Worm (Caenorhabditis elegans) whole organism, L2 larva: ENCODE measurements around the gene mcm-5.

Source experiments
- R02D3.7 ChIP-seq: fragments of 150-350 bp; optimal IDR thresholded peaks from 2 replicates; lab custom pipeline; 2014; ENCODE audit warnings: missing biosample characterization, missing genetic modification characterization
- mdl-1 ChIP-seq, 2 experiments: fragments of 150-350 bp in 1 of 2; sonication (generic microtip) in 1 of 2; optimal IDR thresholded peaks; 2 replicates each; lab custom pipeline; 2017; ENCODE audit warnings: missing biosample characterization in 2 of 2, missing genetic modification characterization in 2 of 2
- nhr-10 ChIP-seq: sonication (generic microtip); optimal IDR thresholded peaks from 2 replicates; lab custom pipeline; 2017; ENCODE audit warnings: missing biosample characterization, missing genetic modification characterization
- nhr-23 ChIP-seq: fragments of 150-350 bp; optimal IDR thresholded peaks from 2 replicates; lab custom pipeline; 2014; ENCODE audit warnings: missing biosample characterization, missing genetic modification reagents, missing genetic modification characterization
- nhr-6 ChIP-seq: fragments of 150-350 bp; optimal IDR thresholded peaks from 2 replicates; lab custom pipeline; 2014; ENCODE audit warnings: missing biosample characterization, missing genetic modification characterization
- snpc-4 ChIP-seq: fragments of 150-350 bp; optimal IDR thresholded peaks from 2 replicates; lab custom pipeline; 2014; ENCODE audit warnings: missing biosample characterization, missing genetic modification characterization
- unc-39 ChIP-seq: fragments of 150-350 bp; optimal IDR thresholded peaks from 2 replicates; lab custom pipeline; 2014; ENCODE audit warnings: missing biosample characterization, missing genetic modification characterization
- unc-62 ChIP-seq: fragments of 150-350 bp; optimal IDR thresholded peaks from 2 replicates; lab custom pipeline; 2014; ENCODE audit warnings: missing biosample characterization, missing genetic modification reagents, missing genetic modification characterization

- TF ChIP-seq nhr-10 (no peak), mdl-1 (tag; optimal IDR thresholded peaks at IDR 0.05; lab: Kevin White, UChicago) (no peak), unc-62 (GFP tag; lab: Kevin White, UChicago) (no peak), snpc-4 (tag; lab: Kevin White, UChicago) (no peak), unc-39 (tag; lab: Kevin White, UChicago) (no peak), R02D3.7 (no peak), nhr-6 (no peak), nhr-23 (tag; lab: Kevin White, UChicago) (no peak)
Measured at ce11 chrIII:4244285-4244684, 46.8 kb downstream of the mcm-5 start, which contains the start of gene zhit-2.
